Worm (Caenorhabditis elegans): ENCODE measurements around the gene cpi-1.

The cpi-1 gene

ce11 chrIV:6117741-6118265 lies 24.3 kb upstream of the cpi-1 start, which contains the start of gene zen-4 (continued):
- TF ChIP-seq elt-3 (tag; optimal IDR thresholded peaks at IDR 0.05) = no peak
- no peak for TF ChIP-seq elt-2 (tag; optimal IDR thresholded peaks at IDR 0.05)
- TF ChIP-seq mef-2 (tag; optimal IDR thresholded peaks at IDR 0.05) = no peak
- TF ChIP-seq jun-1 (tag; optimal IDR thresholded peaks at IDR 0.05) = no peak
- peak; percentile 78 to 86 for TF ChIP-seq efl-1 (optimal IDR thresholded peaks at IDR 0.05)
- TF ChIP-seq efl-1 (GFP tag; optimal IDR thresholded peaks at IDR 0.05 in 1 of 2) = peak; percentile 70 to 96
- no peak for TF ChIP-seq nhr-19 (GFP tag; conservative IDR thresholded peaks at IDR 0.05)
- no peak for TF ChIP-seq nhr-12 (tag; optimal IDR thresholded peaks at IDR 0.05)
- TF ChIP-seq tbx-2 (tag; optimal IDR thresholded peaks at IDR 0.05) = peak; percentile 14
- no peak for TF ChIP-seq hlh-17 (GFP tag; optimal IDR thresholded peaks at IDR 0.05; ENCODE audit: borderline replicate concordance)
- no peak for TF ChIP-seq nhr-90 (tag; optimal IDR thresholded peaks at IDR 0.05; ENCODE audit: poor library complexity)
- TF ChIP-seq nhr-71 (tag; optimal IDR thresholded peaks at IDR 0.05) = peak; percentile 39
- no peak for TF ChIP-seq fkh-10 (GFP tag; optimal IDR thresholded peaks at IDR 0.05)
- TF ChIP-seq grh-1 (GFP tag; IDR thresholded peaks at IDR 0.05) = no peak
- TF ChIP-seq unc-130 (tag; optimal IDR thresholded peaks at IDR 0.05) = no peak
- TF ChIP-seq snu-23 (GFP tag; optimal IDR thresholded peaks at IDR 0.05) = peak; percentile 51
- TF ChIP-seq isw-1 (GFP tag; IDR thresholded peaks at IDR 0.05) = no peak
- TF ChIP-seq vab-15 (tag; optimal IDR thresholded peaks at IDR 0.05) = no peak
- no peak for TF ChIP-seq fkh-8 (tag; optimal IDR thresholded peaks at IDR 0.05)
- TF ChIP-seq unc-86 (tag; optimal IDR thresholded peaks at IDR 0.05) = no peak
- no peak for TF ChIP-seq lin-14 (GFP tag; optimal IDR thresholded peaks at IDR 0.05)
- TF ChIP-seq nhr-11 (tag; optimal IDR thresholded peaks at IDR 0.05) = no peak
- TF ChIP-seq nhr-85 (tag) = peak; percentile 77
- TF ChIP-seq lin-35 (GFP tag; optimal IDR thresholded peaks at IDR 0.05) = peak; percentile 49 to 82
- TF ChIP-seq sox-4 (tag; optimal IDR thresholded peaks at IDR 0.05) = no peak
- TF ChIP-seq ama-1 (optimal IDR thresholded peaks at IDR 0.05) = no peak
- TF ChIP-seq sptf-1 (tag; optimal IDR thresholded peaks at IDR 0.05) = no peak
- no peak for TF ChIP-seq fos-1 (tag; optimal IDR thresholded peaks at IDR 0.05)
- TF ChIP-seq irx-1 (tag; optimal IDR thresholded peaks at IDR 0.05) = no peak
- TF ChIP-seq ceh-82 (tag; optimal IDR thresholded peaks at IDR 0.05) = no peak
- peak; percentile 33 for TF ChIP-seq rnt-1 (tag; optimal IDR thresholded peaks at IDR 0.05)
- TF ChIP-seq nhr-76 (tag; optimal IDR thresholded peaks at IDR 0.05) = no peak
- no peak for TF ChIP-seq ceh-63 (GFP tag; optimal IDR thresholded peaks at IDR 0.05)
- peak; percentile 27 for TF ChIP-seq nhr-20 (tag; optimal IDR thresholded peaks at IDR 0.05)
- no peak for TF ChIP-seq hlh-4 (tag; optimal IDR thresholded peaks at IDR 0.05)
- TF ChIP-seq aly-2 (tag; optimal IDR thresholded peaks at IDR 0.05) = no peak
- no peak for TF ChIP-seq C04F5.9 (tag; optimal IDR thresholded peaks at IDR 0.05)
- TF ChIP-seq nhr-47 (tag; optimal IDR thresholded peaks at IDR 0.05) = no peak
- no peak for TF ChIP-seq xbp-1 (tag; optimal IDR thresholded peaks at IDR 0.05)
- TF ChIP-seq nhr-237 (tag; optimal IDR thresholded peaks at IDR 0.05) = no peak

- TF ChIP-seq nhr-19 (GFP tag; conservative IDR thresholded peaks at IDR 0.05) (no peak), unc-62 (GFP tag; optimal IDR thresholded peaks at IDR 0.05) (no peak), zip-4 (GFP tag; optimal IDR thresholded peaks at IDR 0.05) (no peak), C04F5.9 (tag; optimal IDR thresholded peaks at IDR 0.05) (no peak), unc-30 (tag; optimal IDR thresholded peaks at IDR 0.05) (no peak), F16B12.6 (tag; optimal IDR thresholded peaks at IDR 0.05) (no peak), skn-1 (tag; optimal IDR thresholded peaks at IDR 0.05) (no peak), mef-2 (tag; optimal IDR thresholded peaks at IDR 0.05) (no peak), nhr-20 (tag; optimal IDR thresholded peaks at IDR 0.05) (no peak), alr-1 (tag; optimal IDR thresholded peaks at IDR 0.05; ENCODE audit: borderline replicate concordance) (no peak), blmp-1 (tag; optimal IDR thresholded peaks at IDR 0.05) (no peak)
Observed at ce11 chrIV:6112291-6112690, 18.8 kb upstream of the cpi-1 start, which contains the start of gene M03D4.3. TSS of gene M03D4.3 (minus strand) at chrIV:6112391.

All from whole organism, L1 larva.